Fruit fly (Drosophila melanogaster): ENCODE measurements around the gene wgn.

The wgn gene

DNA sequence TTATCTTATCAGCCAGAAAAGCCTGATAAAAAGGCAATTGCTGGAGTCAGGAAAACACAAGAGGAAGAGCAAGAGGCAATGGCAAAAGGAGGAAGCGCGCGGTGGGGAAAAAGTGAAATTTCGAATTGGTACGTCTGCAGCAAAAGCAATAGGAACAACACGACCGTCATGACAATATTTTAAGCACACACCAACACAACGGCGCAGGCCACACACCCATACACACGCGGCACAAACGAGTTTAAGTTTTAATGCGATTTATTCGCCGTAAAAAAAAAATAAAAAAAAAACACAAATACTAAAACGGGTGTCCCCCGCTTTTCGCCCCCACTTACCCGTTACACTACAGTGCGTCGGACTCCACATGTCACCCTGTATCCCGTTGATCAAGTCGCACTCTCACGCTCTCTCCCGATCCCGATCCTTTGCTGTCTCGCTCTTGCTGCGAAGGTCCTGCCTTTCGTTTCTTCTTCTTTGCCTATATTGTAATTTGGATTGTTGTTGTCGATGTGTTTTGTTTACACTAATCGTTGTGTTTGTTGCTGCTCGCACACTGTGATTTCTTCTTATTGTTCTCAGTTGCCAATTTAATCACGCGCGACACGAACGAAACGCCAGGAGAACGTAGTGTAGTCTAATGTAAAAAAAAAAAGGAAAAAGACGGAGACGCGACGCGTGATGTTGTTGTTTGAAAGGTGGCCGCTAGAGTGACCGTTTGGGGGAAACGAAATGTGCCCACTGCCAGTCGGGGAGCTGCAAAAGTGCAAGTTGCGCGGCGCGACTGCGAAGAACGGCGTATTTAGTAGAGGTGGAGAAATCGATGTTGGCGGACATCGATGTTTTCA, 12.4 kb upstream of the wgn start, which contains the start of gene Rip11 (continued):
- TF ChIP-seq dac (GFP tag; optimal IDR thresholded peaks at IDR 0.05) (peak; percentile 70), acj6 (GFP tag; optimal IDR thresholded peaks at IDR 0.05) (peak; percentile 59), CG7368 (GFP tag; optimal IDR thresholded peaks at IDR 0.05) (peak; percentile 68), CG11294 (GFP tag; IDR thresholded peaks at IDR 0.05) (no peak), esn (GFP tag; optimal IDR thresholded peaks at IDR 0.05) (peak; percentile 79), Eip78C (GFP tag) (peak; percentile 93), fkh (GFP tag; optimal IDR thresholded peaks at IDR 0.05) (no peak), CG8632 (GFP tag; optimal IDR thresholded peaks at IDR 0.05) (peak; percentile 71), CG6163 (GFP tag; IDR thresholded peaks at IDR 0.05) (peak; percentile 89), eg (GFP tag; IDR thresholded peaks at IDR 0.05) (peak; percentile 93)

DNA sequence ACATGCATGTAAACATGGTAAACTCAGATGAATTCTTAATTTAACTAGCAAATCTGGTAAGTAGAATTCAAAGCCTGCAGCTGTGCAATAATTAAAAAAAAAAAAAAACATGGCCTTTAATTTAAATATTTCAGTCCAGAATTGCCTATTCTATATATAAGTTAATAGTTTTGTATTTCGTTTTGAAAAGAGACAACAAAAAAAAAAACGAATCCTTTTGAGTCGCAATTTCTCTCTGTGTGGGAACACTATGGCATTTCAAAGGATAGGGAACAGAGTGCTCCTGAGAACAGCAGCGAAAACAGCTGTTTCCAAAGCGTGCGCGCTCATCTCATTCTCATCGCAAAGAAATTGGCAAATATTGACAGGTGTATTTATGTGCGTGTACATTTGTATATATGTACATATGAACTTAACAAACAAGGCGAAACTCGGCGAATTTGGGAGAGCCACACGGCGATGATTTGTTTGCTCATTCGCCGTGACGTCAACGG, 11.1 kb upstream of the wgn start:
- TF ChIP-seq Hr4 (GFP tag; optimal IDR thresholded peaks at IDR 0.05), result peak; percentile 67
- TF ChIP-seq fkh (GFP tag; optimal IDR thresholded peaks at IDR 0.05), result peak; percentile 86
- TF ChIP-seq CG8119 (GFP tag; IDR thresholded peaks at IDR 0.05), result peak; percentile 81
- TF ChIP-seq vri (GFP tag; optimal IDR thresholded peaks at IDR 0.05), result peak; percentile 69
- peak; percentile 69 for TF ChIP-seq acj6 (GFP tag; optimal IDR thresholded peaks at IDR 0.05)
- TF ChIP-seq Blimp-1 (GFP tag; optimal IDR thresholded peaks at IDR 0.05), result peak; percentile 31
- TF ChIP-seq Ets96B (tag; optimal IDR thresholded peaks at IDR 0.05), result peak; percentile 54
- peak; percentile 60 for TF ChIP-seq Ets21C (GFP tag; optimal IDR thresholded peaks at IDR 0.05)
- TF ChIP-seq ss (GFP tag; optimal IDR thresholded peaks at IDR 0.05), result peak; percentile 25 to 42
- TF ChIP-seq CG3032 (tag; optimal IDR thresholded peaks at IDR 0.05), result peak; percentile 52
- TF ChIP-seq esn (GFP tag; optimal IDR thresholded peaks at IDR 0.05), result peak; percentile 81
- TF ChIP-seq CG6276 (GFP tag; optimal IDR thresholded peaks at IDR 0.05), result peak; percentile 73
- peak; percentile 66 for TF ChIP-seq CG10631 (GFP tag; optimal IDR thresholded peaks at IDR 0.05)
- TF ChIP-seq CG8632 (GFP tag; optimal IDR thresholded peaks at IDR 0.05), result peak; percentile 70
- TF ChIP-seq CG32006 (GFP tag; optimal IDR thresholded peaks at IDR 0.05), result peak; percentile 84
- TF ChIP-seq salr (GFP tag; optimal IDR thresholded peaks at IDR 0.05), result peak in 1 of 2 experiments; percentile 71
- TF ChIP-seq CG11294 (GFP tag; IDR thresholded peaks at IDR 0.05), result no peak
- TF ChIP-seq OdsH (GFP tag; optimal IDR thresholded peaks at IDR 0.05), result peak; percentile 76
- peak; percentile 72; the same call in 2 of the 3 replicates for TF ChIP-seq CG6163 (GFP tag; IDR thresholded peaks at IDR 0.05)
- TF ChIP-seq Gug (GFP tag; IDR thresholded peaks at IDR 0.05), result peak; percentile 47; the same call in 1 of the 2 replicates
- peak; percentile 75 for TF ChIP-seq achi (GFP tag; optimal IDR thresholded peaks at IDR 0.05)
- peak; percentile 37 for TF ChIP-seq CG7368 (GFP tag; optimal IDR thresholded peaks at IDR 0.05)
- peak; percentile 75 for TF ChIP-seq Sox102F (GFP tag; optimal IDR thresholded peaks at IDR 0.05)
- peak; percentile 69 for TF ChIP-seq eg (GFP tag; IDR thresholded peaks at IDR 0.05)
- peak; percentile 76 for TF ChIP-seq lz (GFP tag; optimal IDR thresholded peaks at IDR 0.05)
- peak; percentile 64 for TF ChIP-seq CG34406 (GFP tag; optimal IDR thresholded peaks at IDR 0.05)
- peak; percentile 44 for TF ChIP-seq Lpt (GFP tag; optimal IDR thresholded peaks at IDR 0.05)
- TF ChIP-seq CG9139 (GFP tag; optimal IDR thresholded peaks at IDR 0.05), result no peak
- no peak for TF ChIP-seq Hr38 (GFP tag; optimal IDR thresholded peaks at IDR 0.05)
- TF ChIP-seq Smox (GFP tag; optimal IDR thresholded peaks at IDR 0.05), result peak; percentile 80
- TF ChIP-seq CG6854 (GFP tag; optimal IDR thresholded peaks at IDR 0.05), result peak; percentile 20
- peak; percentile 72 for TF ChIP-seq CG3919 (GFP tag; optimal IDR thresholded peaks at IDR 0.05)
- TF ChIP-seq net (GFP tag; optimal IDR thresholded peaks at IDR 0.05), result peak; percentile 64
- TF ChIP-seq CG15336 (GFP tag; IDR thresholded peaks at IDR 0.05), result peak; percentile 79
- peak; percentile 50 for TF ChIP-seq Sox15 (GFP tag; optimal IDR thresholded peaks at IDR 0.05)
- peak; percentile 59 for TF ChIP-seq CG6808 (GFP tag; optimal IDR thresholded peaks at IDR 0.05)
- peak; percentile 19 for TF ChIP-seq CG11902 (GFP tag; optimal IDR thresholded peaks at IDR 0.05)
- TF ChIP-seq Met (GFP tag; optimal IDR thresholded peaks at IDR 0.05), result peak; percentile 80
- TF ChIP-seq pdm3 (GFP tag; optimal IDR thresholded peaks at IDR 0.05), result peak; percentile 73
- TF ChIP-seq CG8319 (GFP tag; optimal IDR thresholded peaks at IDR 0.05), result peak; percentile 53
- TF ChIP-seq svp (GFP tag), result peak; percentile 81
- TF ChIP-seq Eip78C (GFP tag), result peak; percentile 87
- peak; percentile 60 for TF ChIP-seq CG10669 (GFP tag; optimal IDR thresholded peaks at IDR 0.05)
- TF ChIP-seq dac (GFP tag; optimal IDR thresholded peaks at IDR 0.05), result peak; percentile 57
- peak; percentile 70 for TF ChIP-seq Eip75B (GFP tag; optimal IDR thresholded peaks at IDR 0.05)
- TF ChIP-seq Eip93F (GFP tag; optimal IDR thresholded peaks at IDR 0.05), result no peak
